Fruit fly (Drosophila melanogaster) whole organism, embryonic: ENCODE results near the gene scu.

Source experiments
- Awh ChIP-seq: fragments of 200-800 bp; sonication (Bioruptor generic); IDR thresholded peaks from 2 replicates; pipeline ENCODE4, ENCODE4 v1.3.6; 2022; ENCODE audit warnings: missing biosample characterization, missing genetic modification characterization
- Bdp1 ChIP-seq: fragments of 200-800 bp; sonication (Bioruptor generic); optimal IDR thresholded peaks from 3 replicates; lab custom pipeline; 2016; ENCODE audit warnings: missing biosample characterization, missing genetic modification characterization
- Bgb ChIP-seq: fragments of 200-800 bp; sonication (Bioruptor generic); IDR thresholded peaks from 2 replicates; pipeline ENCODE4 v1.3.6; 2022; ENCODE audit warnings: missing biosample characterization, missing genetic modification characterization; ENCODE audit not compliant: partially characterized antibody
- CG10147 ChIP-seq: fragments of 200-800 bp; sonication (Bioruptor generic); optimal IDR thresholded peaks from 2 replicates; lab custom pipeline; 2019; ENCODE audit warnings: missing biosample characterization, mild to moderate bottlenecking, missing genetic modification characterization, moderate library complexity
- CG10366 ChIP-seq: fragments of 200-800 bp; sonication (Bioruptor generic); IDR thresholded peaks from 2 replicates; pipeline ENCODE4 v1.3.6; 2022; ENCODE audit warnings: missing biosample characterization, missing genetic modification characterization
- CG10462 ChIP-seq: fragments of 200-800 bp; sonication (Bioruptor generic); optimal IDR thresholded peaks from 2 replicates; lab custom pipeline; 2016; ENCODE audit warnings: missing biosample characterization, missing genetic modification characterization
- CG11398 ChIP-seq: fragments of 200-800 bp; sonication (Bioruptor generic); optimal IDR thresholded peaks from 2 replicates; lab custom pipeline; 2016; ENCODE audit warnings: missing biosample characterization, missing genetic modification characterization
- CG14667 ChIP-seq: fragments of 200-800 bp; sonication (Bioruptor generic); IDR thresholded peaks from 2 replicates; pipeline ENCODE4 v1.3.6; 2022; ENCODE audit warnings: missing biosample characterization, missing genetic modification characterization
- CG16779 ChIP-seq: fragments of 200-800 bp; sonication (Bioruptor generic); IDR thresholded peaks from 2 replicates; pipeline ENCODE4 v1.3.6; 2022; ENCODE audit warnings: missing biosample characterization, missing genetic modification characterization
- CG17361 ChIP-seq: fragments of 200-800 bp; sonication (Bioruptor generic); IDR thresholded peaks from 3 replicates; pipeline ENCODE4 v1.3.6; 2022; ENCODE audit warnings: missing biosample characterization, missing genetic modification characterization
- CG18619 ChIP-seq: fragments of 200-800 bp; sonication (Bioruptor generic); optimal IDR thresholded peaks from 3 replicates; lab custom pipeline; 2017; ENCODE audit warnings: missing biosample characterization, mild to moderate bottlenecking, missing genetic modification characterization
- CG3163 ChIP-seq: fragments of 200-800 bp; sonication (Bioruptor generic); optimal IDR thresholded peaks from 3 replicates; lab custom pipeline; 2016; ENCODE audit warnings: missing biosample characterization, missing genetic modification characterization
- CG34224 ChIP-seq: fragments of 200-800 bp; sonication (Bioruptor generic); IDR thresholded peaks from 3 replicates; pipeline ENCODE4 v1.3.6; 2022; ENCODE audit warnings: missing biosample characterization, missing genetic modification characterization; ENCODE audit not compliant: partially characterized antibody
- CG3726 ChIP-seq: fragments of 200-800 bp; sonication (Bioruptor generic); IDR thresholded peaks from 3 replicates; pipeline ENCODE4, ENCODE4 v1.3.6; 2022; ENCODE audit warnings: missing biosample characterization, missing genetic modification characterization
- CG4328 ChIP-seq: fragments of 200-800 bp; sonication (Bioruptor generic); optimal IDR thresholded peaks from 3 replicates; lab custom pipeline; 2017; ENCODE audit warnings: missing biosample characterization, missing genetic modification reagents, missing genetic modification characterization
- CG43689 ChIP-seq: fragments of 200-800 bp; sonication (Bioruptor generic); IDR thresholded peaks from 2 replicates; pipeline ENCODE4 v1.3.6; 2022; ENCODE audit warnings: missing biosample characterization, missing genetic modification characterization
- CG4404 ChIP-seq: fragments of 200-800 bp; sonication (Bioruptor generic); IDR thresholded peaks from 2 replicates; pipeline ENCODE4 v1.3.6; 2022; ENCODE audit warnings: missing biosample characterization, missing genetic modification characterization
- CG4854 ChIP-seq: fragments of 200-800 bp; sonication (Bioruptor generic); optimal IDR thresholded peaks from 2 replicates; lab custom pipeline; 2016; ENCODE audit warnings: missing biosample characterization, missing genetic modification characterization, inconsistent platforms
- CG8359 ChIP-seq: fragments of 200-800 bp; sonication (Bioruptor generic); optimal IDR thresholded peaks from 2 replicates; lab custom pipeline; 2017; ENCODE audit warnings: missing biosample characterization, mild to moderate bottlenecking, missing genetic modification characterization, borderline replicate concordance
- Gsc ChIP-seq: fragments of 200-800 bp; sonication (Bioruptor generic); IDR thresholded peaks from 2 replicates; pipeline ENCODE4 v1.3.6; 2022; ENCODE audit warnings: missing biosample characterization, missing genetic modification characterization
- H15 ChIP-seq: fragments of 200-800 bp; sonication (Bioruptor generic); IDR thresholded peaks from 3 replicates; pipeline ENCODE4 v1.3.6; 2022; ENCODE audit warnings: missing biosample characterization, missing genetic modification characterization
- Lpt ChIP-seq: fragments of >200 bp; optimal IDR thresholded peaks from 2 replicates; lab custom pipeline; 2018; ENCODE audit warnings: missing biosample characterization, missing genetic modification characterization
- Mad ChIP-seq: fragments of 200-800 bp; sonication (Bioruptor generic); optimal IDR thresholded peaks from 2 replicates; lab custom pipeline; 2016; ENCODE audit warnings: missing biosample characterization, missing genetic modification characterization
- Mes4 ChIP-seq: fragments of 200-800 bp; sonication (Bioruptor generic); optimal IDR thresholded peaks from 2 replicates; lab custom pipeline; 2016; ENCODE audit warnings: missing biosample characterization, missing genetic modification characterization
- Myb ChIP-seq: fragments of 200-800 bp; sonication (Bioruptor generic); optimal IDR thresholded peaks from 2 replicates; lab custom pipeline; 2016; ENCODE audit warnings: missing biosample characterization, missing genetic modification characterization
- Sin3A ChIP-seq: fragments of >200 bp; optimal IDR thresholded peaks from 2 replicates; lab custom pipeline; 2018
- Six4 ChIP-seq: fragments of 200-800 bp; sonication (Bioruptor generic); optimal IDR thresholded peaks from 2 replicates; lab custom pipeline; 2016; ENCODE audit warnings: missing biosample characterization, missing genetic modification characterization
- Sox100B ChIP-seq: fragments of 200-800 bp; sonication (Bioruptor generic); optimal IDR thresholded peaks from 3 replicates; lab custom pipeline; 2018; ENCODE audit warnings: missing biosample characterization, mild to moderate bottlenecking, missing genetic modification characterization
- YL-1 ChIP-seq: fragments of 200-800 bp; sonication (Bioruptor generic); optimal IDR thresholded peaks from 3 replicates; lab custom pipeline; 2017; ENCODE audit warnings: missing biosample characterization, mild to moderate bottlenecking, missing genetic modification characterization
- chm ChIP-seq: fragments of 200-800 bp; sonication (Bioruptor generic); IDR thresholded peaks from 2 replicates; pipeline ENCODE4 v1.3.6; 2022; ENCODE audit warnings: missing biosample characterization, missing genetic modification characterization
- corto ChIP-seq: fragments of 200-800 bp; sonication (Bioruptor generic); optimal IDR thresholded peaks from 2 replicates; lab custom pipeline; 2016; ENCODE audit warnings: missing biosample characterization, mild to moderate bottlenecking, missing genetic modification characterization, moderate library complexity
- crc ChIP-seq: fragments of 200-800 bp; sonication (Bioruptor generic); optimal IDR thresholded peaks from 2 replicates; lab custom pipeline; 2016; ENCODE audit warnings: missing biosample characterization, missing genetic modification characterization
- dan ChIP-seq: fragments of 200-800 bp; sonication (Bioruptor generic); IDR thresholded peaks from 2 replicates; pipeline ENCODE4 v1.3.6; 2022; ENCODE audit warnings: missing biosample characterization, missing genetic modification characterization
- dimm ChIP-seq: fragments of 200-800 bp; sonication (Bioruptor generic); IDR thresholded peaks from 2 replicates; pipeline ENCODE4 v1.3.6; 2022; ENCODE audit warnings: missing biosample characterization, missing genetic modification characterization
- dmrt11E ChIP-seq: fragments of 200-800 bp; sonication (Bioruptor generic); optimal IDR thresholded peaks from 3 replicates; lab custom pipeline; 2018; ENCODE audit warnings: missing biosample characterization, mild to moderate bottlenecking, missing genetic modification characterization, moderate library complexity
- ftz-f1 ChIP-seq: fragments of 200-800 bp; sonication (Bioruptor generic); optimal IDR thresholded peaks from 2 replicates; lab custom pipeline; 2016; ENCODE audit warnings: missing biosample characterization, missing genetic modification characterization
- gt ChIP-seq: fragments of 200-800 bp; sonication (Bioruptor generic); IDR thresholded peaks from 2 replicates; pipeline ENCODE4 v1.3.6; 2022; ENCODE audit warnings: missing biosample characterization, missing genetic modification characterization
- jigr1 ChIP-seq: fragments of 200-800 bp; sonication (Bioruptor generic); IDR thresholded peaks from 3 replicates; pipeline ENCODE4 v1.3.6; 2022; ENCODE audit warnings: missing biosample characterization, missing genetic modification characterization
- lbe ChIP-seq: fragments of 200-800 bp; sonication (Bioruptor generic); optimal IDR thresholded peaks from 2 replicates; lab custom pipeline; 2016; ENCODE audit warnings: missing biosample characterization, mild to moderate bottlenecking, missing genetic modification characterization
- lola ChIP-seq, 3 experiments: fragments of >200 bp in 2 of 3; fragments of 200-800 bp in 1 of 3; sonication (Bioruptor generic) in 1 of 3; optimal IDR thresholded peaks; 2 replicates each; lab custom pipeline; 2017 to 2019; ENCODE audit warnings: missing biosample characterization in 3 of 3, missing genetic modification characterization in 3 of 3, mild to moderate bottlenecking in 1 of 3, moderate library complexity in 1 of 3
- lov ChIP-seq, 2 experiments: fragments of 200-800 bp in 1 of 2; fragments of >200 bp in 1 of 2; sonication (Bioruptor generic) in 1 of 2; IDR thresholded peaks in 1 of 2; optimal IDR thresholded peaks in 1 of 2; 2 replicates in 1 of 2; 3 replicates in 1 of 2; pipeline versions ENCODE4 v1.3.6 to Lab custom; 2017 to 2022; ENCODE audit warnings: missing biosample characterization in 1 of 2, missing genetic modification characterization in 1 of 2
- row ChIP-seq: fragments of 200-800 bp; sonication (Bioruptor generic); IDR thresholded peaks from 3 replicates; pipeline ENCODE4 v1.3.6; 2022; ENCODE audit warnings: missing biosample characterization, missing genetic modification characterization
- slou ChIP-seq: fragments of 200-800 bp; sonication (Bioruptor generic); optimal IDR thresholded peaks from 3 replicates; lab custom pipeline; 2016; ENCODE audit warnings: missing biosample characterization, missing genetic modification characterization
- sna ChIP-seq: fragments of 200-800 bp; sonication (Bioruptor generic); IDR thresholded peaks from 2 replicates; pipeline ENCODE4 v1.3.6; 2022; ENCODE audit warnings: missing biosample characterization, missing genetic modification characterization; ENCODE audit not compliant: partially characterized antibody
- stc ChIP-seq: fragments of 200-800 bp; sonication (Bioruptor generic); IDR thresholded peaks from 2 replicates; pipeline ENCODE4 v1.3.6; 2022; ENCODE audit warnings: missing biosample characterization, missing genetic modification characterization
- tgo ChIP-seq: fragments of 200-800 bp; sonication (Bioruptor generic); IDR thresholded peaks from 3 replicates; pipeline ENCODE4 v1.3.6; 2022; ENCODE audit warnings: missing biosample characterization, missing genetic modification characterization
- tio ChIP-seq: fragments of 200-800 bp; sonication (Bioruptor generic); optimal IDR thresholded peaks from 2 replicates; lab custom pipeline; 2017; ENCODE audit warnings: missing biosample characterization, missing genetic modification characterization, inconsistent platforms
- vfl ChIP-seq: fragments of 200-800 bp; sonication (Bioruptor generic); optimal IDR thresholded peaks from 2 replicates; lab custom pipeline; 2016; ENCODE audit warnings: missing biosample characterization, missing genetic modification characterization
- vvl ChIP-seq: fragments of 200-800 bp; sonication (Bioruptor generic); IDR thresholded peaks from 2 replicates; pipeline ENCODE4 v1.3.6; 2022; ENCODE audit warnings: missing biosample characterization, missing genetic modification characterization
- z ChIP-seq: fragments of 200-800 bp; sonication (Bioruptor generic); IDR thresholded peaks from 3 replicates; pipeline ENCODE4 v1.3.6; 2022; ENCODE audit warnings: missing biosample characterization, missing genetic modification characterization
- zfh1 ChIP-seq: fragments of 200-800 bp; sonication (Bioruptor generic); IDR thresholded peaks from 3 replicates; pipeline ENCODE4 v1.3.6; 2022; ENCODE audit warnings: missing biosample characterization, missing genetic modification characterization

Gene scu

dm6 chrX:18092810-18093222, 1.8 kb downstream of the scu start, which contains the start of gene RhoGAP16F (continued):
- TF ChIP-seq zfh1 (GFP tag; lab: Robert Waterston, UW) (peak; percentile 90), stc (peak; percentile 73; the same call in 1 of the 2 replicates), CG4404 (GFP tag; lab: Robert Waterston, UW) (peak; percentile 88), CG18619 (peak; percentile 79), slou (GFP tag; lab: Kevin White, UChicago) (peak; percentile 61), sna (GFP tag; lab: Robert Waterston, UW) (no peak), CG11398 (peak; percentile 61), CG16779 (GFP tag; lab: Robert Waterston, UW) (0 out of 2 replicates have a peak, but pooled peaks have one; percentile 24), Gsc (GFP tag; lab: Robert Waterston, UW) (peak; percentile 66), Lpt (GFP tag; lab: Kevin White, UChicago) (no peak), Awh (GFP tag; lab: Robert Waterston, UW) (peak; percentile 67), gt (GFP tag; lab: Robert Waterston, UW) (no peak; the same call in 1 of the 2 replicates), dmrt11E (tag; lab: Kevin White, UChicago) (peak; percentile 84), CG4854 (GFP tag; lab: Kevin White, UChicago) (peak; percentile 76), row (GFP tag; lab: Robert Waterston, UW) (peak; percentile 99), tio (GFP tag; lab: Kevin White, UChicago) (no peak), Sox100B (GFP tag; lab: Kevin White, UChicago) (peak; percentile 79), chm (GFP tag; lab: Robert Waterston, UW) (peak; percentile 73), lbe (GFP tag; lab: Kevin White, UChicago) (peak; percentile 74), CG8359 (GFP tag; lab: Kevin White, UChicago) (no peak), CG17361 (GFP tag; lab: Robert Waterston, UW) (peak; percentile 90), z (no peak), Bgb (no peak), H15 (GFP tag; lab: Robert Waterston, UW) (peak; percentile 80), tgo (GFP tag; lab: Robert Waterston, UW) (peak; percentile 85), Mes4 (peak; percentile 37), CG14667 (GFP tag; lab: Robert Waterston, UW) (peak; percentile 77), Bdp1 (peak; percentile 66), Sin3A (lab: Kevin White, UChicago) (peak; percentile 20), vvl (GFP tag; lab: Robert Waterston, UW) (peak; percentile 89), CG4328 (GFP tag; lab: Kevin White, UChicago) (peak; percentile 69), ftz-f1 (GFP tag; lab: Kevin White, UChicago) (peak; percentile 13), CG3163 (GFP tag; lab: Kevin White, UChicago) (peak; percentile 52), jigr1 (peak; percentile 71), Myb (peak; percentile 79), vfl (peak; percentile 79), Six4 (GFP tag; lab: Kevin White, UChicago) (peak; percentile 78), Mad (GFP tag; lab: Kevin White, UChicago) (peak; percentile 80), CG34224 (GFP tag; lab: Robert Waterston, UW) (no peak), CG10147 (GFP tag; lab: Kevin White, UChicago) (peak; percentile 80), YL-1 (GFP tag; lab: Kevin White, UChicago) (peak; percentile 12), CG43689 (peak; percentile 19; the same call in 1 of the 2 replicates), crc (GFP tag; lab: Kevin White, UChicago) (peak; percentile 39), dimm (GFP tag; lab: Robert Waterston, UW) (peak; percentile 48; the same call in 1 of the 2 replicates), lov (optimal IDR thresholded peaks at IDR 0.05; lab: Kevin White, UChicago) (no peak), lov (GFP tag; IDR thresholded peaks at IDR 0.05; lab: Robert Waterston, UW) (0 out of 3 replicates have a peak, but pooled peaks have one; percentile 53), CG10366 (GFP tag; lab: Robert Waterston, UW) (peak; percentile 84), CG3726 (GFP tag; lab: Robert Waterston, UW) (0 out of 3 replicates have a peak, but pooled peaks have one; percentile 60), lola (GFP tag; optimal IDR thresholded peaks at IDR 0.05; lab: Kevin White, UChicago) (peak in 1 of 3 experiments; percentile 78), dan (GFP tag; lab: Robert Waterston, UW) (peak; percentile 44; the same call in 1 of the 2 replicates), corto (GFP tag; lab: Kevin White, UChicago) (no peak), CG10462 (GFP tag; lab: Kevin White, UChicago) (peak; percentile 79)
